Fruit fly (Drosophila melanogaster) whole organism, embryonic: ENCODE results near the gene cpx.

Experiments used
- Abd-B ChIP-seq: fragments of 200-800 bp; sonication (Bioruptor generic); optimal IDR thresholded peaks from 2 replicates; lab custom pipeline; 2018; ENCODE audit warnings: missing biosample characterization, mild to moderate bottlenecking, missing genetic modification characterization, moderate library complexity
- Bteb2 ChIP-seq: fragments of 200-800 bp; sonication (Bioruptor generic); optimal IDR thresholded peaks from 2 replicates; lab custom pipeline; 2016; ENCODE audit warnings: missing biosample characterization, missing genetic modification characterization
- CG11085 ChIP-seq: fragments of 200-800 bp; sonication (Bioruptor generic); IDR thresholded peaks from 2 replicates; pipeline ENCODE4 v1.3.6; 2022; ENCODE audit warnings: missing biosample characterization, missing genetic modification characterization
- CG11398 ChIP-seq: fragments of 200-800 bp; sonication (Bioruptor generic); optimal IDR thresholded peaks from 2 replicates; lab custom pipeline; 2016; ENCODE audit warnings: missing biosample characterization, missing genetic modification characterization
- CG12236 ChIP-seq: fragments of 200-800 bp; sonication (Bioruptor generic); optimal IDR thresholded peaks from 2 replicates; lab custom pipeline; 2016; ENCODE audit warnings: missing biosample characterization, missing genetic modification characterization
- CG13424 ChIP-seq: fragments of 200-800 bp; sonication (Bioruptor generic); optimal IDR thresholded peaks from 2 replicates; lab custom pipeline; 2019; ENCODE audit warnings: missing biosample characterization, mild to moderate bottlenecking, missing genetic modification characterization, moderate library complexity
- CG14710 ChIP-seq: fragments of 200-800 bp; sonication (Bioruptor generic); optimal IDR thresholded peaks from 3 replicates; lab custom pipeline; 2019; ENCODE audit warnings: missing biosample characterization, mild to moderate bottlenecking, missing genetic modification characterization, moderate library complexity
- CG15011 ChIP-seq: fragments of 200-800 bp; sonication (Bioruptor generic); optimal IDR thresholded peaks from 3 replicates; lab custom pipeline; 2018; ENCODE audit warnings: missing biosample characterization, mild to moderate bottlenecking, missing genetic modification characterization
- CG1647 ChIP-seq: fragments of 200-800 bp; sonication (Bioruptor generic); optimal IDR thresholded peaks from 3 replicates; lab custom pipeline; 2016; ENCODE audit warnings: missing biosample characterization, missing genetic modification characterization
- CG17385 ChIP-seq: fragments of 200-800 bp; sonication (Bioruptor generic); optimal IDR thresholded peaks from 3 replicates; lab custom pipeline; 2018; ENCODE audit warnings: missing biosample characterization, mild to moderate bottlenecking, missing genetic modification characterization
- CG17912 ChIP-seq: fragments of 200-800 bp; sonication (Bioruptor generic); optimal IDR thresholded peaks from 2 replicates; lab custom pipeline; 2018; ENCODE audit warnings: missing biosample characterization, mild to moderate bottlenecking, missing genetic modification characterization
- CG18599 ChIP-seq: fragments of 200-800 bp; sonication (Bioruptor generic); optimal IDR thresholded peaks from 3 replicates; lab custom pipeline; 2017; ENCODE audit warnings: missing biosample characterization, missing genetic modification characterization, mild to moderate bottlenecking, moderate library complexity, missing genetic modification reagents
- CG6175 ChIP-seq: fragments of 200-800 bp; sonication (Bioruptor generic); IDR thresholded peaks from 3 replicates; pipeline ENCODE4 v1.3.6; 2022; ENCODE audit warnings: missing biosample characterization, missing genetic modification characterization
- CG6813 ChIP-seq: fragments of 200-800 bp; sonication (Bioruptor generic); optimal IDR thresholded peaks from 2 replicates; lab custom pipeline; 2017; ENCODE audit warnings: missing biosample characterization, missing genetic modification characterization, mild to moderate bottlenecking, moderate library complexity, missing genetic modification reagents
- CG7786 ChIP-seq: fragments of 200-800 bp; sonication (Bioruptor generic); optimal IDR thresholded peaks from 2 replicates; lab custom pipeline; 2016; ENCODE audit warnings: missing biosample characterization, missing genetic modification characterization
- CrebB ChIP-seq: fragments of 200-800 bp; sonication (Bioruptor generic); optimal IDR thresholded peaks from 3 replicates; lab custom pipeline; 2018; ENCODE audit warnings: missing biosample characterization, mild to moderate bottlenecking, missing genetic modification characterization
- Deaf1 ChIP-seq: fragments of 200-800 bp; optimal IDR thresholded peaks from 3 replicates; lab custom pipeline; 2019; ENCODE audit warnings: missing biosample characterization, mild to moderate bottlenecking, missing genetic modification characterization, moderate library complexity
- Fer3 ChIP-seq: fragments of 200-800 bp; sonication (Bioruptor generic); optimal IDR thresholded peaks from 2 replicates; lab custom pipeline; 2018; ENCODE audit warnings: missing biosample characterization, mild to moderate bottlenecking, missing genetic modification characterization, moderate library complexity
- GATAe ChIP-seq: fragments of 200-800 bp; sonication (Bioruptor generic); conservative IDR thresholded peaks from 2 replicates; pipeline ENCODE4 v1.3.6; 2022; ENCODE audit warnings: missing biosample characterization, missing genetic modification characterization
- HLH4C ChIP-seq: fragments of 200-800 bp; sonication (Bioruptor generic); IDR thresholded peaks from 3 replicates; pipeline ENCODE4 v1.3.6; 2022; ENCODE audit warnings: missing biosample characterization, missing genetic modification characterization; ENCODE audit not compliant: partially characterized antibody
- Jarid2 ChIP-seq: fragments of 200-800 bp; sonication (Bioruptor generic); optimal IDR thresholded peaks from 3 replicates; lab custom pipeline; 2017; ENCODE audit warnings: mild to moderate bottlenecking, missing biosample characterization, missing genetic modification reagents, missing genetic modification characterization
- Meics ChIP-seq: fragments of 200-800 bp; sonication (Bioruptor generic); optimal IDR thresholded peaks from 2 replicates; lab custom pipeline; 2017; ENCODE audit warnings: missing biosample characterization, mild to moderate bottlenecking, missing genetic modification characterization
- NC2β ChIP-seq: fragments of 200-800 bp; sonication (Bioruptor generic); optimal IDR thresholded peaks from 2 replicates; lab custom pipeline; 2016; ENCODE audit warnings: missing biosample characterization, missing genetic modification characterization
- PHDP ChIP-seq: fragments of 200-800 bp; sonication (Bioruptor generic); optimal IDR thresholded peaks from 3 replicates; lab custom pipeline; 2018; ENCODE audit warnings: missing biosample characterization, mild to moderate bottlenecking, missing genetic modification characterization, moderate library complexity
- Rfx ChIP-seq: fragments of 200-800 bp; sonication (Bioruptor generic); IDR thresholded peaks from 2 replicates; pipeline ENCODE4 v1.3.6; 2022; ENCODE audit warnings: missing biosample characterization, missing genetic modification characterization
- Scr ChIP-seq: fragments of 200-800 bp; sonication (Bioruptor generic); IDR thresholded peaks from 2 replicates; pipeline ENCODE4 v1.3.6; 2022; ENCODE audit warnings: missing biosample characterization, missing genetic modification characterization; ENCODE audit not compliant: partially characterized antibody
- Spps ChIP-seq: fragments of 200-800 bp; sonication (Bioruptor generic); optimal IDR thresholded peaks from 2 replicates; lab custom pipeline; 2018; ENCODE audit warnings: missing biosample characterization, mild to moderate bottlenecking, missing genetic modification characterization
- ab ChIP-seq: fragments of 200-800 bp; sonication (Bioruptor generic); optimal IDR thresholded peaks from 2 replicates; lab custom pipeline; 2016; ENCODE audit warnings: missing biosample characterization, missing genetic modification characterization
- ac ChIP-seq: fragments of 200-800 bp; sonication (Bioruptor generic); optimal IDR thresholded peaks from 3 replicates; lab custom pipeline; 2017; ENCODE audit warnings: missing biosample characterization, mild to moderate bottlenecking, missing genetic modification characterization
- ase ChIP-seq: fragments of 200-800 bp; sonication (Bioruptor generic); IDR thresholded peaks from 3 replicates; pipeline ENCODE4 v1.3.6; 2022; ENCODE audit warnings: missing biosample characterization, missing genetic modification characterization
- bigmax ChIP-seq: fragments of 200-800 bp; sonication (Bioruptor generic); optimal IDR thresholded peaks from 2 replicates; lab custom pipeline; 2018; ENCODE audit warnings: missing biosample characterization, mild to moderate bottlenecking, missing genetic modification characterization
- cato ChIP-seq: fragments of 200-800 bp; sonication (Bioruptor generic); optimal IDR thresholded peaks from 2 replicates; lab custom pipeline; 2016; ENCODE audit warnings: missing biosample characterization, missing genetic modification characterization, borderline replicate concordance
- chif ChIP-seq, 2 experiments: fragments of 200-800 bp; sonication (Bioruptor generic); optimal IDR thresholded peaks; 3 replicates each; lab custom pipeline; 2016; ENCODE audit warnings: missing biosample characterization in 2 of 2, missing genetic modification characterization in 2 of 2
- corto ChIP-seq: fragments of 200-800 bp; sonication (Bioruptor generic); optimal IDR thresholded peaks from 2 replicates; lab custom pipeline; 2016; ENCODE audit warnings: missing biosample characterization, mild to moderate bottlenecking, missing genetic modification characterization, moderate library complexity
- dm ChIP-seq: fragments of 200-800 bp; sonication (Bioruptor generic); optimal IDR thresholded peaks from 3 replicates; lab custom pipeline; 2016; ENCODE audit warnings: missing biosample characterization, missing genetic modification characterization
- eve ChIP-seq, 2 experiments: fragments of >200 bp; optimal IDR thresholded peaks; 2 replicates each; lab custom pipeline; 2017; ENCODE audit warnings: missing biosample characterization in 2 of 2, missing genetic modification characterization in 2 of 2
- ind ChIP-seq: fragments of 200-800 bp; sonication (Bioruptor generic); optimal IDR thresholded peaks from 3 replicates; lab custom pipeline; 2016; ENCODE audit warnings: missing biosample characterization, missing genetic modification characterization
- kah ChIP-seq: fragments of 200-800 bp; sonication (Bioruptor generic); optimal IDR thresholded peaks from 2 replicates; lab custom pipeline; 2018; ENCODE audit warnings: missing biosample characterization, mild to moderate bottlenecking, missing genetic modification characterization
- knrl ChIP-seq: fragments of 200-800 bp; sonication (Bioruptor generic); IDR thresholded peaks from 3 replicates; pipeline ENCODE4 v1.3.6; 2022; ENCODE audit warnings: missing biosample characterization, missing genetic modification characterization; ENCODE audit not compliant: partially characterized antibody
- mam ChIP-seq: fragments of 200-800 bp; sonication (Bioruptor generic); optimal IDR thresholded peaks from 3 replicates; lab custom pipeline; 2016; ENCODE audit warnings: missing biosample characterization, missing genetic modification characterization
- org-1 ChIP-seq: fragments of 200-800 bp; sonication (Bioruptor generic); optimal IDR thresholded peaks from 2 replicates; lab custom pipeline; 2017; ENCODE audit warnings: missing biosample characterization, missing genetic modification characterization
- pan ChIP-seq, 4 experiments: fragments of >200 bp in 3 of 4; fragments of 200-800 bp in 1 of 4; sonication (Bioruptor generic) in 1 of 4; optimal IDR thresholded peaks in 3 of 4; IDR thresholded peaks in 1 of 4; 2 replicates each; pipeline versions ENCODE4 v1.3.6 to Lab custom; 2017 to 2022; ENCODE audit warnings: missing biosample characterization in 2 of 4, missing genetic modification characterization in 2 of 4, mixed read lengths in 1 of 4
- pfk ChIP-seq: fragments of 200-800 bp; sonication (Bioruptor generic); optimal IDR thresholded peaks from 2 replicates; lab custom pipeline; 2018; ENCODE audit warnings: missing biosample characterization, mild to moderate bottlenecking, missing genetic modification characterization, moderate library complexity
- pita ChIP-seq: fragments of 200-800 bp; sonication (Bioruptor generic); optimal IDR thresholded peaks from 2 replicates; lab custom pipeline; 2017; ENCODE audit warnings: missing biosample characterization, mild to moderate bottlenecking, missing genetic modification characterization
- pros ChIP-seq: fragments of 200-800 bp; sonication (Bioruptor generic); optimal IDR thresholded peaks from 3 replicates; lab custom pipeline; 2019; ENCODE audit warnings: missing biosample characterization, mild to moderate bottlenecking, missing genetic modification characterization, moderate library complexity
- psq ChIP-seq: fragments of 200-800 bp; sonication (Bioruptor generic); optimal IDR thresholded peaks from 2 replicates; lab custom pipeline; 2017; ENCODE audit warnings: missing biosample characterization, missing genetic modification characterization
- so ChIP-seq: fragments of 200-800 bp; sonication (Bioruptor generic); IDR thresholded peaks from 3 replicates; pipeline ENCODE4 v1.3.6; 2022; ENCODE audit warnings: missing biosample characterization, missing genetic modification characterization
- tup ChIP-seq: fragments of 200-800 bp; sonication (Bioruptor generic); optimal IDR thresholded peaks from 2 replicates; lab custom pipeline; 2016; ENCODE audit warnings: missing biosample characterization, mild to moderate bottlenecking, missing genetic modification characterization, moderate library complexity

The cpx gene

dm6 chr3R:4243096-4243940 is 36.7 kb upstream of the cpx start, which contains the start of gene CG34305 (continued):
- no peak for TF ChIP-seq ac (GFP tag; lab: Kevin White, UChicago)
- no peak for TF ChIP-seq pita (GFP tag; lab: Kevin White, UChicago)
- no peak for TF ChIP-seq psq (GFP tag; lab: Kevin White, UChicago)
- TF ChIP-seq pros (GFP tag; lab: Kevin White, UChicago) = no peak
- no peak for TF ChIP-seq Jarid2
- no peak for TF ChIP-seq Abd-B (GFP tag; lab: Kevin White, UChicago)
- no peak for TF ChIP-seq CG6175 (GFP tag; lab: Robert Waterston, UW)
- no peak for TF ChIP-seq org-1 (GFP tag; lab: Kevin White, UChicago)
- no peak for TF ChIP-seq ab (GFP tag; lab: Kevin White, UChicago)
- no peak for TF ChIP-seq CG11398 (GFP tag; lab: Kevin White, UChicago)
- peak; percentile 4 for TF ChIP-seq CG18599 (GFP tag; lab: Kevin White, UChicago)
- TF ChIP-seq mam (GFP tag; lab: Kevin White, UChicago) = no peak
- peak; percentile 22 for TF ChIP-seq PHDP
- no peak for TF ChIP-seq tup (GFP tag; lab: Kevin White, UChicago)
- peak; percentile 45 for TF ChIP-seq Meics (GFP tag; lab: Kevin White, UChicago)
- TF ChIP-seq ase (GFP tag; lab: Robert Waterston, UW) = no peak
- TF ChIP-seq bigmax (GFP tag; lab: Kevin White, UChicago) = no peak
- no peak for TF ChIP-seq Fer3 (tag; lab: Kevin White, UChicago)
- no peak for TF ChIP-seq pan (optimal IDR thresholded peaks at IDR 0.05; lab: Kevin White, UChicago)
- peak in 1 of 2 experiments; percentile 28 for TF ChIP-seq pan (GFP tag; optimal IDR thresholded peaks at IDR 0.05 in 1 of 2, IDR thresholded peaks at IDR 0.05 in 1 of 2)
- TF ChIP-seq CrebB (tag; lab: Kevin White, UChicago) = no peak
- no peak for TF ChIP-seq Scr (GFP tag; lab: Robert Waterston, UW)
- no peak for TF ChIP-seq CG6813
- TF ChIP-seq HLH4C (GFP tag; lab: Robert Waterston, UW) = no peak
- no peak for TF ChIP-seq Deaf1
- no peak for TF ChIP-seq CG11085
- no peak for TF ChIP-seq GATAe
- no peak for TF ChIP-seq Spps (tag; lab: Kevin White, UChicago)
- TF ChIP-seq CG14710 = no peak
- TF ChIP-seq CG17912 (GFP tag; lab: Kevin White, UChicago) = no peak
- TF ChIP-seq dm (GFP tag; lab: Kevin White, UChicago) = no peak
- no peak for TF ChIP-seq CG7786 (GFP tag; lab: Kevin White, UChicago)
- no peak for TF ChIP-seq Bteb2 (GFP tag; lab: Kevin White, UChicago)
- TF ChIP-seq knrl (GFP tag; lab: Robert Waterston, UW) = no peak
- peak; percentile 68 for TF ChIP-seq Rfx (GFP tag; lab: Robert Waterston, UW)
- TF ChIP-seq NC2β (GFP tag; lab: Kevin White, UChicago) = no peak
- TF ChIP-seq kah (GFP tag; lab: Kevin White, UChicago) = no peak
- TF ChIP-seq CG12236 (GFP tag; lab: Kevin White, UChicago) = no peak
- no peak for TF ChIP-seq CG15011
- no peak for TF ChIP-seq ind (GFP tag; lab: Kevin White, UChicago)
- no peak for TF ChIP-seq CG17385 (GFP tag; lab: Kevin White, UChicago)
- TF ChIP-seq chif (GFP tag; optimal IDR thresholded peaks at IDR 0.05; lab: Kevin White, UChicago) = no peak
- no peak for TF ChIP-seq pfk
- no peak for TF ChIP-seq so (GFP tag; lab: Robert Waterston, UW)
- no peak for TF ChIP-seq CG1647 (GFP tag; lab: Kevin White, UChicago)
- no peak for TF ChIP-seq eve (GFP tag; optimal IDR thresholded peaks at IDR 0.05; lab: Kevin White, UChicago)
- TF ChIP-seq corto (GFP tag; lab: Kevin White, UChicago) = no peak
- TF ChIP-seq CG13424 (tag; lab: Kevin White, UChicago) = no peak
- TF ChIP-seq cato (GFP tag; lab: Kevin White, UChicago) = no peak
